Fruit fly (Drosophila melanogaster): ENCODE results near the gene CG6048.

Gene CG6048

DNA sequence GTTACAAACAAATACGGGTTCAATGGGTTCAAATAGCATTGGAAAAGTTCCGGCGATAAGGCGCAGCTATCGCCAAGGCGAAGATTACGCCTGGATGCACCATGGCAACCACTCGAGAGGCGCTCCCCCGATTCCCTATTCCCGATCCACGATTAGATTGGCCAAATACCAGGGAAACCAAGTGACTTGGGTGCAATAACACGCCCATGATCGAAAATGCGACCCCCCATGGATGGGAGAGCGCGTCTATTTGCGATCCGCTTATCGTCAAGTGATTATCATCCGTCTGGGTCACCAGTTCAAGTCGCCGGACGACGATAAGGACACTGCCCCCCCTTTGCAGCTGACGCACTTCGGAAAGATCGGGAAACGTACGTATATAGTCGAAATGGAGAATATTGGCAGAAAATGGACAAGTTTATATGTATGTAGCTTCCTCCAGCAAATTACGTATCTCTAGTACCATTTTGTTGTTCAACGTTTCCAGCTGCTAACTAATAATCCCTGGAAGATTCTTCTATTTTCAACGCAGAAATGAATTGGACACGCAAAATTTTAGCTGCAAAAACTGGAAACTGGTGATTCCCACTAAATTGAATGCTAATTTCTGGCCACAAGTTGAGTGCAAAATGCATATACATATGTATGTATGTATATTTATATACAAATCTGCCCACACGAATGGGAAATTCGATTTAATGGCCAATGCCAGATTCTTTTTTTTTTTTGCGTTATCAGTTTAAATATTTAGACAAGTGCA, 37.2 kb upstream of the CG6048 start:
- no peak for TF ChIP-seq ovo (GFP tag; optimal IDR thresholded peaks at IDR 0.05)
- TF ChIP-seq tj (GFP tag; optimal IDR thresholded peaks at IDR 0.05) = peak; percentile 7
- TF ChIP-seq cic (GFP tag; optimal IDR thresholded peaks at IDR 0.05) = peak; percentile 61
- no peak for TF ChIP-seq toe (GFP tag; optimal IDR thresholded peaks at IDR 0.05)
- no peak for TF ChIP-seq CG7101 (tag; optimal IDR thresholded peaks at IDR 0.05)
- TF ChIP-seq Hr96 (GFP tag; optimal IDR thresholded peaks at IDR 0.05) = no peak
- TF ChIP-seq pad (GFP tag; optimal IDR thresholded peaks at IDR 0.05) = no peak
- TF ChIP-seq CG5204 (GFP tag; optimal IDR thresholded peaks at IDR 0.05) = no peak
- TF ChIP-seq Crg-1 (GFP tag; optimal IDR thresholded peaks at IDR 0.05) = no peak
- peak; percentile 2 for TF ChIP-seq CG1620 (GFP tag; optimal IDR thresholded peaks at IDR 0.05)
- no peak for TF ChIP-seq CG33017 (tag; optimal IDR thresholded peaks at IDR 0.05)
- TF ChIP-seq bab1 (GFP tag; optimal IDR thresholded peaks at IDR 0.05) = no peak
- no peak for TF ChIP-seq CG7045 (GFP tag; optimal IDR thresholded peaks at IDR 0.05)
- no peak for TF ChIP-seq kay (GFP tag; ENCODE audit: borderline replicate concordance)
- no peak for TF ChIP-seq Mnt (GFP tag; optimal IDR thresholded peaks at IDR 0.05)
- no peak for TF ChIP-seq Clk (GFP tag; optimal IDR thresholded peaks at IDR 0.05)
- TF ChIP-seq CG12768 (GFP tag; optimal IDR thresholded peaks at IDR 0.05) = no peak

DNA sequence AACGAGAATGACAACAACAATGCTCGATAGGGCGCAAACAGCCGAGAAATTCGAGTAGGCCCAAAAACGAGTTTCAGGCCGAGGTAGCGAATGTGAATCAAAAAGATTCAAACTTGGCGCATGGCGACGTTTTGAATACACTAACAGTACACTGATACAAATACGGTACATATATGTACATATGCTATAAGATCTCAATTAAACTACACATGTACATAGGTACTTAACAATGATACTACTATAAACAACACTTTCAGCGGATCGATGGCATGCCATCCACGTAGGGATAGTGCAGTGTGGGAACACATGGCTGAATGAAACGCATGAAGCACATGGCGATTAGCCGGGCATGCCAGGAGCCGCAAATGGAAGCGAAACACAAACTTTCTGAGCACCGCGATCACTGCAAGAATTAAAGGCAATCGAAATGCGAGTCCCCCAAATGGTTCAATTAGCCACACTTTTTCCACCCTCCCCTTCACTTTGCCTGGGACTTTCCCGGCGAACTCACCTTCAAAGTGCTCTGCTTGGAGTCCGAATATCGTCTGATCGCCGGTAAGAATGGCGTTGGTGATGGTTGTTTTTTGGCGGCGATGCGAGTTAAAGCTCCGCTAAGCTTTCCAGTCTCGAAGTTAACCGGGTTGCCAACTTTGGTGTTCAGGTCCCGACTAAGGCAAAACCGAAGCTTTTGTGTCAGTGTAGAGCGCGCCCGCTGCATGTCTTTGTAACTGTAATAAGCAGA, 36.4 kb upstream of the CG6048 start:
- peak; percentile 88 for TF ChIP-seq Mnt (GFP tag; optimal IDR thresholded peaks at IDR 0.05)
- TF ChIP-seq kay (GFP tag; ENCODE audit: borderline replicate concordance) = no peak
- no peak for TF ChIP-seq CG11617 (GFP tag; optimal IDR thresholded peaks at IDR 0.05)
- no peak for TF ChIP-seq pad (GFP tag; optimal IDR thresholded peaks at IDR 0.05)
- no peak for TF ChIP-seq cnc (optimal IDR thresholded peaks at IDR 0.05)
- no peak for TF ChIP-seq CG12768 (GFP tag; optimal IDR thresholded peaks at IDR 0.05)
- TF ChIP-seq cic (GFP tag; optimal IDR thresholded peaks at IDR 0.05) = peak; percentile 6
- TF ChIP-seq CG14711 (tag; optimal IDR thresholded peaks at IDR 0.05) = peak; percentile 40
- peak; percentile 83 for TF ChIP-seq bab1 (GFP tag; optimal IDR thresholded peaks at IDR 0.05)
- no peak for TF ChIP-seq CG5204 (GFP tag; optimal IDR thresholded peaks at IDR 0.05)

DNA sequence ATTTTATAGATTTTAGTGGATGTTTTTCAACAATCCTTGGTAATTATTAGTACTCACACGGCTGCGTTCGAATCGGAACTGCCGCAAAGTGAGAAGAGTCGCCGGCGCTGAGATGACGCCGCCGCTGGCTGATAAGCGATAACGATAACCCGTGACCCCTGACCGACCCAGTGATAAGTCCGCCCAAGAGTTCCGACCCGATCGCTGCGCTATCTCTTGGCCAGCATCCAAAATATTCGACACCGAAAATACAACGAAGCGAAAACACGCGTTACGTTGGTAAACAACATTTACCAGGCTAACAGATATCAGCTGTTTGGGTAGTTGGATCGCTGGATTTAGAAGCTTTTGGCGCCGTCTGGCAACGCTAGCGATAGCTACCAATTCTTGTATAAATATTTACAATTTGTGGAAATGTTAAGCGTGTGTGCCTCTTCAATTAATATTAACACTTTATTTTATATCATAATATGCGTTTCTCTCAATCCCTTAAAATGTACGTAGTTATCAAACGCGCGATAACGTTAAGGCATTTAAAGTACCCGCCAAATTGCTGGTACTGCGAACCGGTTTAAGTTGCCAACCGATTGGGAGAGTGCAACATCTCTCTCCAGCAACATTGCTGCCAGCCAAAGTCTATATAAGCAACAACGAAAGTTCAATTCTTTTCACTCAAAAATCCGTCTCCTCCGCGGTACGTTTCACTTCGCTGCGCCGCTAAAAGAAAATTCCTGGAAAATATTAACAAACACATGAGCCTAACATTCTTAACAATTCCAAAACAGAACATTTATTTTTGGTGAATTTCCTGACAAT, 35.7 kb upstream of the CG6048 start, which contains the start of the genes Shmt and CG3726:
Gene Shmt, minus strand, starts transcription at position 304 of the 816 bp plus-strand sequence.
Gene CG3726, plus strand, starts transcription at position 604 of the 816 bp plus-strand sequence.
- TF ChIP-seq bab1 (GFP tag; optimal IDR thresholded peaks at IDR 0.05) (peak; percentile 52), Mnt (GFP tag; optimal IDR thresholded peaks at IDR 0.05) (peak; percentile 21), CG12768 (GFP tag; optimal IDR thresholded peaks at IDR 0.05) (no peak), ovo (GFP tag; optimal IDR thresholded peaks at IDR 0.05) (no peak), CG7045 (GFP tag; optimal IDR thresholded peaks at IDR 0.05) (no peak), cic (GFP tag; optimal IDR thresholded peaks at IDR 0.05) (peak; percentile 23), toe (GFP tag; optimal IDR thresholded peaks at IDR 0.05) (no peak), pad (GFP tag; optimal IDR thresholded peaks at IDR 0.05) (peak; percentile 20), CG1620 (GFP tag; optimal IDR thresholded peaks at IDR 0.05) (peak; percentile 40), CG7101 (tag; optimal IDR thresholded peaks at IDR 0.05) (peak; percentile 47), cnc (optimal IDR thresholded peaks at IDR 0.05) (no peak), Crg-1 (GFP tag; optimal IDR thresholded peaks at IDR 0.05) (peak; percentile 56)

- no peak for TF ChIP-seq CG33017 (tag; optimal IDR thresholded peaks at IDR 0.05)
- TF ChIP-seq tj (GFP tag; optimal IDR thresholded peaks at IDR 0.05) = peak; percentile 91
Observed at dm6 chrX:5917310-5917988, 34.9 kb upstream of the CG6048 start.

- TF ChIP-seq bab1 (GFP tag; optimal IDR thresholded peaks at IDR 0.05) (peak; percentile 91), CG7045 (GFP tag; optimal IDR thresholded peaks at IDR 0.05) (peak; percentile 92), Clk (GFP tag; optimal IDR thresholded peaks at IDR 0.05) (peak; percentile 81), kay (GFP tag; ENCODE audit: borderline replicate concordance) (peak; percentile 96), Crg-1 (GFP tag; optimal IDR thresholded peaks at IDR 0.05) (peak; percentile 98), pad (GFP tag; optimal IDR thresholded peaks at IDR 0.05) (peak; percentile 94), cic (GFP tag; optimal IDR thresholded peaks at IDR 0.05) (peak; percentile 90), tj (GFP tag; optimal IDR thresholded peaks at IDR 0.05) (peak; percentile 81), CG7101 (tag; optimal IDR thresholded peaks at IDR 0.05) (peak; percentile 99), Mnt (GFP tag; optimal IDR thresholded peaks at IDR 0.05) (peak; percentile 94), CG12768 (GFP tag; optimal IDR thresholded peaks at IDR 0.05) (peak; percentile 96), Hr96 (GFP tag; optimal IDR thresholded peaks at IDR 0.05) (peak; percentile 97), CG11617 (GFP tag; optimal IDR thresholded peaks at IDR 0.05) (peak; percentile 94), CG33017 (tag; optimal IDR thresholded peaks at IDR 0.05) (peak; percentile 96), cnc (optimal IDR thresholded peaks at IDR 0.05) (no peak), CG5204 (GFP tag; optimal IDR thresholded peaks at IDR 0.05) (peak; percentile 88), toe (GFP tag; optimal IDR thresholded peaks at IDR 0.05) (peak; percentile 88), ovo (GFP tag; optimal IDR thresholded peaks at IDR 0.05) (peak; percentile 38), CG1620 (GFP tag; optimal IDR thresholded peaks at IDR 0.05) (peak; percentile 94), CG14711 (tag; optimal IDR thresholded peaks at IDR 0.05) (peak; percentile 96)
Observed at dm6 chrX:5918499-5919126, 33.8 kb upstream of the CG6048 start.

Measured in whole organism, adult.